Fruit fly (Drosophila melanogaster) Kc167 (cell line): ENCODE measurements around the gene Mur82C.

ENCODE experiments used
- Myc ChIP-seq: fragments of >200 bp; optimal IDR thresholded peaks from 2 replicates; lab custom pipeline; 2017; ENCODE audit warnings: missing external identifiers
- Sin3A ChIP-seq: fragments of >200 bp; optimal IDR thresholded peaks from 2 replicates; lab custom pipeline; 2018; ENCODE audit warnings: missing external identifiers
- h ChIP-seq: fragments of >200 bp; optimal IDR thresholded peaks from 3 replicates; lab custom pipeline; 2018; ENCODE audit warnings: missing external identifiers
- insv ChIP-seq: fragments of >200 bp; optimal IDR thresholded peaks from 3 replicates; lab custom pipeline; 2018; ENCODE audit warnings: missing external identifiers
- psq ChIP-seq: fragments of >200 bp; optimal IDR thresholded peaks from 2 replicates; lab custom pipeline; 2017; ENCODE audit warnings: missing external identifiers
- ttk ChIP-seq: sonication (Bioruptor generic); optimal IDR thresholded peaks from 2 replicates; lab custom pipeline; 2017; ENCODE audit warnings: missing external identifiers

Mur82C gene

dm6 chr3R:4541056-4541455, at the start of gene Mur82C:
Gene Mur82C, plus strand, starts transcription at chr3R:4541356.
- TF ChIP-seq insv (no peak), psq (lab: Kevin White, UChicago) (no peak), Myc (lab: Kevin White, UChicago) (no peak), h (lab: Kevin White, UChicago) (no peak), Sin3A (lab: Kevin White, UChicago) (no peak), ttk (lab: Kevin White, UChicago) (no peak)

DNA sequence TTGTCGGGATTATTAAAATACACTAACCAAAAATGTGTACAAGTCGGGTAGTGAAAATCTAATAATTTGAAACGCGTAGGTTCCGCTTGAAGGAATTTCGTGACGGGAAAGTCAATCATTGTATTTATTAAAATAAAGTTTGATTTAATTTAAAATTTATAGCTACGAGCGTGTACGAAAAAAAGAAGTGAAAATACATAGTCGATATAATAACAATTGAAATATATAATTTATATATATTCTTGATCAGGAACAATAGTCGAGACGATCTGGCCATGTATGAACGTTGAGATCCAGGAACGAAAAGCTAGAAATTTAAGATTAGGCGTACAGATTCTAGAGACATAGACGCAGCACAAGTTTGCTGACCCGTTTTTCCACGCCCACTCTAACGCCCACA, 34.9 kb upstream of the Mur82C start, which contains the start of gene CG34425:
TSS of gene CG34425 (minus strand) at position 101 of the 400 bp plus-strand sequence.
- TF ChIP-seq Sin3A (lab: Kevin White, UChicago): no peak
- TF ChIP-seq insv: no peak
- no peak for TF ChIP-seq h (lab: Kevin White, UChicago)
- no peak for TF ChIP-seq ttk (lab: Kevin White, UChicago)
- no peak for TF ChIP-seq Myc (lab: Kevin White, UChicago)
- no peak for TF ChIP-seq psq (lab: Kevin White, UChicago)

DNA sequence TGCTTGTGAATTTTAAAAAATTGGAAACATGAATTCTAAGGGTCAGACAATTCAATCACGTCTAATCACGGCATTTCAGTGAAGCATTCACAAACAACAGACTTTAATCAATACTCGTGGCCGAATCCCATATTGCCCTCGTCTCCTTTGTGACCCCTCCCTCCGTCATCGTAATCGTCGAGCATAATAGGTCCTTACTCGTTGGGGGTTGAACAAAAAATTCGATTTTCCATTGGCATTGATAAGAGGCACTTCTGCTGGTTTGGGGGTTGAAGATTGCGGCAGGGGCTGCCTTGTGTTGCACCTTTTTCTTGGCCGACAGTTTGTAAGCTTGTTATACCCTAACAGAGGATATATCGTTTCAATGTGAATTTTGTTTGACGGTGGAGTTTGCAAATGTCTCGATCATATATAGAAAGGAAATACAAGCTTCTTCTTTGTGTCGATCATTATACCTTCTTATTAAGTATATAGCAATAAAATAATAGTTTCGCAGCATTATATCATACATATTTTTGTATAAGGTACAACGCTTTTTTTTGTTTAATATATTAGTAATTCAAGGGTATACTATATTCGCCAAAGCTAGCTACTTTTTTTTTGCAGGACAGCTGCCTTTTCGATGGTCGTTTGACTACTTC, 16.9 kb upstream of the Mur82C start:
- no peak for TF ChIP-seq Myc (lab: Kevin White, UChicago)
- TF ChIP-seq psq (lab: Kevin White, UChicago): no peak
- TF ChIP-seq Sin3A (lab: Kevin White, UChicago): no peak
- TF ChIP-seq h (lab: Kevin White, UChicago): no peak
- TF ChIP-seq ttk (lab: Kevin White, UChicago): no peak
- no peak for TF ChIP-seq insv

- TF ChIP-seq Myc (lab: Kevin White, UChicago) (no peak), Sin3A (lab: Kevin White, UChicago) (no peak)
These were observed 10.2 kb upstream of the Mur82C start for dm6 chr3R:4530972-4531371.

DNA sequence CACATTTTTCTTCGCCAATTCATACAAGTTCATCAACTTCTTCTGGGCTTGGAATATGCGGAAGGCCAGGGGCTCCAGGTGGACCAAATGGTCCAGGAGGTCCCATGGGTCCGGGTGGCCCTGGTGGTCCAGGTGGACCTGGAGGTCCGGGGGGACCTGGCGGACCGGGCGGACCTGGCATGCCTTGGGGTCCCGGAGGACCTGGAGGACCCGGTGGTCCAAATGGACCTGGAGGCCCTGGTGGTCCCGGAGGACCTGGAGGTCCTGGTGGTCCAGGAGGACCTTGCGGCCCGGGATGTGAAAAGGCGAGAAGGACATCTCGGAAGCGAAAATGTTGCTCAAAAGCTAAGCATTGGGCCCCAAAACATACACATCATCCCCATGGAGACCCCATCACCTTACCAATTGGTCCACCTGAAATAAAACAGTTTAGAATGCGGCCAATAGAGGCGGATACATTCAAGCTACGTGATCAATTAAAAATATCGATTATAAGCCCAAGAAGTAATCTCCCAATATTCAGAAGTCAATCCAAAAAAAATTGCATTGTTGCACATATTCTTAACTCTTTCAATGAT, 1.5 kb downstream of the Mur82C start:
- TF ChIP-seq psq (lab: Kevin White, UChicago) (no peak), ttk (lab: Kevin White, UChicago) (no peak), Sin3A (lab: Kevin White, UChicago) (no peak), Myc (lab: Kevin White, UChicago) (no peak), insv (no peak)

- TF ChIP-seq psq (lab: Kevin White, UChicago) (no peak), Myc (lab: Kevin White, UChicago) (no peak), h (lab: Kevin White, UChicago) (no peak), insv (no peak), Sin3A (lab: Kevin White, UChicago) (no peak), ttk (lab: Kevin White, UChicago) (no peak)
These were observed 12.4 kb downstream of the Mur82C start for dm6 chr3R:4553534-4553933.

dm6 chr3R:4557862-4558261, 16.7 kb downstream of the Mur82C start, which contains the start of gene CG34357:
Gene CG34357, minus strand, starts transcription at chr3R:4558067.
- TF ChIP-seq ttk (lab: Kevin White, UChicago): no peak
- TF ChIP-seq Sin3A (lab: Kevin White, UChicago): no peak
- no peak for TF ChIP-seq insv

dm6 chr3R:4578544-4578943, 37.4 kb downstream of the Mur82C start, which contains the start of gene CG32945:
Gene CG32945, minus strand, starts transcription at chr3R:4578644.
- TF ChIP-seq ttk (lab: Kevin White, UChicago): no peak
- no peak for TF ChIP-seq Myc (lab: Kevin White, UChicago)
- TF ChIP-seq Sin3A (lab: Kevin White, UChicago): no peak
- TF ChIP-seq h (lab: Kevin White, UChicago): no peak
- no peak for TF ChIP-seq psq (lab: Kevin White, UChicago)
- TF ChIP-seq insv: no peak
